Worm (Caenorhabditis elegans): Measurements from ENCODE around the gene Y41G9A.6.

Gene Y41G9A.6

ce11 chrX:2996976-2997399 lies 6.6 kb downstream of the Y41G9A.6 start (continued):
- TF ChIP-seq madf-8 (GFP tag; conservative IDR thresholded peaks at IDR 0.05) (no peak; the same call in 1 of the 2 replicates), F22D6.2 (tag; optimal IDR thresholded peaks at IDR 0.05) (peak; percentile 94), tbx-9 (tag; optimal IDR thresholded peaks at IDR 0.05; ENCODE audit: borderline replicate concordance) (no peak), aptf-3 (GFP tag; IDR thresholded peaks at IDR 0.05) (no peak), F37B4.10 (GFP tag; IDR thresholded peaks at IDR 0.05) (peak; percentile 90; the same call in 1 of the 2 replicates), cebp-2 (GFP tag; IDR thresholded peaks at IDR 0.05) (peak; percentile 98), nhr-80 (tag; optimal IDR thresholded peaks at IDR 0.05) (peak; percentile 90), F39B2.1 (GFP tag; IDR thresholded peaks at IDR 0.05) (no peak), attf-5 (GFP tag; optimal IDR thresholded peaks at IDR 0.05) (peak; percentile 35), Y79H2A.3 (GFP tag; conservative IDR thresholded peaks at IDR 0.05) (no peak), hmg-1.2 (GFP tag; IDR thresholded peaks at IDR 0.05) (peak; percentile 86), F33H1.4 (GFP tag; IDR thresholded peaks at IDR 0.05) (no peak), rpc-1 (optimal IDR thresholded peaks at IDR 0.05) (peak; percentile 35), rpc-1 (tag; optimal IDR thresholded peaks at IDR 0.05) (no peak), zfh-2 (GFP tag; conservative IDR thresholded peaks at IDR 0.05) (no peak), T07F8.4 (tag; optimal IDR thresholded peaks at IDR 0.05) (peak; percentile 92), gei-17 (GFP tag; optimal IDR thresholded peaks at IDR 0.05) (peak; percentile 97), Y53G8AR.9 (GFP tag; conservative IDR thresholded peaks at IDR 0.05) (peak; percentile 97), ets-4 (GFP tag; optimal IDR thresholded peaks at IDR 0.05) (peak; percentile 81), egl-18 (GFP tag; IDR thresholded peaks at IDR 0.05) (peak; percentile 97), mxl-1 (tag; optimal IDR thresholded peaks at IDR 0.05) (no peak), ztf-18 (tag; optimal IDR thresholded peaks at IDR 0.05) (peak; percentile 70), K11D2.4 (GFP tag; IDR thresholded peaks at IDR 0.05) (peak; percentile 99), nhr-179 (tag; optimal IDR thresholded peaks at IDR 0.05) (peak; percentile 75), Y95B8A.8 (GFP tag; IDR thresholded peaks at IDR 0.05) (0 out of 2 replicates have a peak, but pooled peaks have one; percentile 55), ztf-3 (GFP tag; optimal IDR thresholded peaks at IDR 0.05) (peak; percentile 90), madf-6 (GFP tag; IDR thresholded peaks at IDR 0.05) (no peak), hmg-20 (GFP tag; IDR thresholded peaks at IDR 0.05) (peak; percentile 97), chd-7 (tag; optimal IDR thresholded peaks at IDR 0.05) (peak; percentile 95), ceh-58 (GFP tag; IDR thresholded peaks at IDR 0.05) (0 out of 2 replicates have a peak, but pooled peaks have one; percentile 75), F10E7.11 (tag; optimal IDR thresholded peaks at IDR 0.05) (peak; percentile 90), Y56A3A.18 (GFP tag; IDR thresholded peaks at IDR 0.05) (peak; percentile 99), dox-1 (GFP tag; IDR thresholded peaks at IDR 0.05) (peak; percentile 98), B0336.3 (GFP tag; IDR thresholded peaks at IDR 0.05) (peak; percentile 99), egrh-3 (GFP tag; IDR thresholded peaks at IDR 0.05) (peak; percentile 25; the same call in 1 of the 2 replicates), tbp1 (GFP tag; optimal IDR thresholded peaks at IDR 0.05) (peak; percentile 78), repo-1 (tag; optimal IDR thresholded peaks at IDR 0.05) (peak; percentile 99), die-1 (tag; optimal IDR thresholded peaks at IDR 0.05) (peak; percentile 55), ceh-91 (GFP tag; IDR thresholded peaks at IDR 0.05) (no peak), lin-26 (GFP tag; IDR thresholded peaks at IDR 0.05) (peak; percentile 84), pbrm-1 (GFP tag; IDR thresholded peaks at IDR 0.05) (peak; percentile 89), let-607 (tag; optimal IDR thresholded peaks at IDR 0.05) (peak; percentile 71 to 92), lin-35 (GFP tag; optimal IDR thresholded peaks at IDR 0.05) (peak in 2 of 3 experiments; percentile 89 to 98), fkh-3 (tag; optimal IDR thresholded peaks at IDR 0.05) (no peak)

All from whole organism, young adult.